Worm (Caenorhabditis elegans): Measurements from ENCODE around the gene C01G6.9.

Gene C01G6.9

DNA sequence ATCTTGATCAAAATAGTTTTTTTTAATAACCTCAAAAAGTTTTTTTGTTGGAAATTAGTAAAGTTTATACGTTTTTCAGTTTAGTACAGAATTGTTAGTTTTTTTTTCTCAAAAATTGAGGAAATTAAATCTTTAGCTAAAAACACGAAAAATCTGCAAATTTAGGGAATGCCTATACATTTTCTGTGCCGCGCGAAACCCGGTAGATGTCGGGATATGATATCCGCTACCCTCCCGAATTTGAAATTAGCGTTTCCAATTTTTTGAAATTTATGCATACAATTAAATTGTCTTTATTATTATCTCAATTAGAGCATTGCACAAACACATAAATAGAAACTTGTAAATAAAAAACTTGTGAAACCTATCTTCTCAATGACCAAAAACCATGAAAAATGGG lies 37.4 kb upstream of the C01G6.9 start:
- TF ChIP-seq egl-27 (tag; optimal IDR thresholded peaks at IDR 0.05), result no peak
- no peak for TF ChIP-seq R02D3.7 (tag; optimal IDR thresholded peaks at IDR 0.05)
- TF ChIP-seq nhr-67 (tag; optimal IDR thresholded peaks at IDR 0.05), result no peak
- no peak for TF ChIP-seq elt-3 (tag; optimal IDR thresholded peaks at IDR 0.05)
- no peak for TF ChIP-seq nhr-23 (tag; optimal IDR thresholded peaks at IDR 0.05)
- no peak for TF ChIP-seq ceh-82 (tag; optimal IDR thresholded peaks at IDR 0.05)
- no peak for TF ChIP-seq unc-39 (tag; optimal IDR thresholded peaks at IDR 0.05)
- TF ChIP-seq sea-2 (GFP tag; optimal IDR thresholded peaks at IDR 0.05), result no peak
- no peak for TF ChIP-seq aly-2 (tag; optimal IDR thresholded peaks at IDR 0.05)
- TF ChIP-seq eor-1 (tag; optimal IDR thresholded peaks at IDR 0.05), result no peak
- TF ChIP-seq nfya-1 (tag; optimal IDR thresholded peaks at IDR 0.05; ENCODE audit: insufficient read depth), result no peak
- TF ChIP-seq tbx-2 (tag; optimal IDR thresholded peaks at IDR 0.05), result no peak
- TF ChIP-seq lin-39 (tag; optimal IDR thresholded peaks at IDR 0.05), result no peak
- no peak for TF ChIP-seq nhr-25 (tag; optimal IDR thresholded peaks at IDR 0.05)
- TF ChIP-seq nhr-12 (tag; optimal IDR thresholded peaks at IDR 0.05), result no peak
- TF ChIP-seq nhr-76 (tag; optimal IDR thresholded peaks at IDR 0.05), result no peak
- TF ChIP-seq nhr-11 (tag; optimal IDR thresholded peaks at IDR 0.05), result no peak
- TF ChIP-seq fkh-2 (tag; optimal IDR thresholded peaks at IDR 0.05), result no peak
- no peak for TF ChIP-seq hmg-11 (tag; optimal IDR thresholded peaks at IDR 0.05)

DNA sequence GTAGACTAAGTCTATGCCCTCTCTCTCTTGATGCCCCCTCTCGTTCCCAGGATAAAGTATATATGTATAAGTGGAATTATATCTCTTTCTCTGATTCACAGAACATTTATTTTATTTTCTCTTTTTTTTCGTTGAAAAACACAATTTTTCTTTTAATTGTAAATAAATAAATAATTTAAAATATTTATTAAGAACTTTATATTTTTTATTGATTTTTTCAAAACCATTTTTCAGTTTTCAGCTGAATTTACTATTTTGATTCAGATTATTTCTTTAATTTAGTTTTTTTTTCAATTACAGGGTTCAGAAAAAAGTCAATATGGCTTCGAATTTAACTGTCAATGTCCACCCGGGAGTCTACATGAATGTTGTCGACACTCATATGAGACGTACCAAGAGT lies 35.7 kb upstream of the C01G6.9 start, which contains the start of gene eif-3.F:
eif-3.F (plus strand) TSS at position 301 of the 400 bp plus-strand sequence.
- TF ChIP-seq zag-1 (tag; optimal IDR thresholded peaks at IDR 0.05), result no peak
- no peak for TF ChIP-seq elt-2 (tag; optimal IDR thresholded peaks at IDR 0.05)
- TF ChIP-seq elt-1 (tag; optimal IDR thresholded peaks at IDR 0.05), result no peak
- TF ChIP-seq pha-4 (tag; optimal IDR thresholded peaks at IDR 0.05), result no peak
- TF ChIP-seq ceh-82 (tag; optimal IDR thresholded peaks at IDR 0.05), result no peak

DNA sequence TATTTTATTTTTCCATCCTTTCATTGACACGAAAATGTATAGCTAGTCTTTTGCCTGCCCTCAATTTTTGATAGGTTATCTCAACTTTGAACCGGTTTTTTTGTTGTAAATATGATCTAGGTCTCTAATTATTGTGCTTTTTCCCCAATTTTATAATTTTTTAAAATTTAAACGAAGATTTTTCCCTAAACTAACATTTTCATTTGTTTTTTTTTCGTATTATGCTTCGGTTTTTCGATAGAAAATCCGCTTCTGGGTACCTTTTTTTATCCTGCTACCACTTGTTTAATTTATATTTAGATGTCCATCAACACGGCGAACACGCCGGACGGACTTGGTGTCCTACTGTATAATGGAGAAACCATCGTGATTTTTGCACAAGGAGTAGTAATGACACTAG lies 33.9 kb upstream of the C01G6.9 start, which contains the start of gene wbp-2:
wbp-2 (plus strand) TSS at position 301 of the 400 bp plus-strand sequence.
- TF ChIP-seq nhr-23 (tag; optimal IDR thresholded peaks at IDR 0.05) (no peak), sea-2 (GFP tag; optimal IDR thresholded peaks at IDR 0.05) (no peak)

DNA sequence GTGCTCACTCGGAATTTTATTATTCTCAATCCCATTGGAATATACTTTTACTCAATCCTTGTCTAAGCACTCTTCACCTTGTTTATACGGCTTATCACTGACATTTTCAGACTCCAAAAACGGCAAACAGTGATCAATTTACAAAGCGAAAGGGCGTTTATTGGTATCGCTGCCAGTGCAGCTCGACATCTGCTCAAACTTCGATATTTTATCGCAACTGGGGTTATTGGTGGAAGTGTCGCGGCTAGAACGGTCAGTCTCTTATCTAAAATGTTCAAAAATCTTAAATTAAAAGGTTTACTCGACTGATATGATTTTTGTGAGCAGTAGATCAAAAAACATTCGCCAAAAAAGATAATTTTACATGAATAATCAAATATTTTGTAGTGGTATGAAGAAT lies 29.9 kb upstream of the C01G6.9 start:
- TF ChIP-seq mdl-1 (tag; optimal IDR thresholded peaks at IDR 0.05) (no peak), jun-1 (tag; optimal IDR thresholded peaks at IDR 0.05) (peak; percentile 25), elt-2 (tag; optimal IDR thresholded peaks at IDR 0.05) (peak; percentile 81), pqm-1 (tag; optimal IDR thresholded peaks at IDR 0.05) (peak; percentile 76)

DNA sequence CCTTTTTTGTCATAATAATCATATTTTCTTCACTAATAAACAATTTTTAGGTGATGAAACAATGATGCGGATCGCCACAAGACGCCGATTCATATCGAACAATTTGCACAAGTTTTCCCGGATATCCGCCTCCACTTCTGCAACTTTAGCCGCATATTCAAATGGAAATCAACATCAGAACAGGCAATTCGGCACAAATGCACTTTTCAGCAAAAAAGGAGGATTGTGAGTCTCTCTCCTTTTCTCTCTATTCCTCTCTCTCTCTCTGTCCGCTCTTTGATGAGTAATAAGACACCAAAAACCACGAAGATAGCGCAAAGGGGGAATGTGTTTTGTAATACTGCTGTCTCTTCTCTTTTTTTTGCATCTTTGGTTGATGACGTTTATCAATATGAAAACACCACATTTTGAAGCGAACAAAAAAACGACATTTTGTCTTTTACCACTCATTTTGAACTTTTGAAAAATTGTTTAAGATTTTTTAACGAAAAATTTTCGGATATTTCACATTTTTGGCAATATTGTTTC lies 29.3 kb upstream of the C01G6.9 start, which contains the start of gene eat-3:
eat-3 (plus strand) TSS at position 51 of the 528 bp plus-strand sequence.
- TF ChIP-seq nhr-237 (tag; optimal IDR thresholded peaks at IDR 0.05) (no peak), sea-2 (GFP tag; optimal IDR thresholded peaks at IDR 0.05) (no peak), tbx-2 (tag; optimal IDR thresholded peaks at IDR 0.05) (no peak), lin-39 (tag; optimal IDR thresholded peaks at IDR 0.05) (peak; percentile 29), fkh-10 (GFP tag; optimal IDR thresholded peaks at IDR 0.05) (no peak), pha-4 (tag; optimal IDR thresholded peaks at IDR 0.05) (peak; percentile 20), R02D3.7 (tag; optimal IDR thresholded peaks at IDR 0.05) (no peak), hmg-11 (tag; optimal IDR thresholded peaks at IDR 0.05) (peak; percentile 16), egl-5 (tag; optimal IDR thresholded peaks at IDR 0.05) (peak; percentile 29), nfya-1 (tag; optimal IDR thresholded peaks at IDR 0.05; ENCODE audit: insufficient read depth) (peak; percentile 49), ceh-82 (tag; optimal IDR thresholded peaks at IDR 0.05) (no peak), unc-62 (GFP tag; optimal IDR thresholded peaks at IDR 0.05) (peak; percentile 36)

DNA sequence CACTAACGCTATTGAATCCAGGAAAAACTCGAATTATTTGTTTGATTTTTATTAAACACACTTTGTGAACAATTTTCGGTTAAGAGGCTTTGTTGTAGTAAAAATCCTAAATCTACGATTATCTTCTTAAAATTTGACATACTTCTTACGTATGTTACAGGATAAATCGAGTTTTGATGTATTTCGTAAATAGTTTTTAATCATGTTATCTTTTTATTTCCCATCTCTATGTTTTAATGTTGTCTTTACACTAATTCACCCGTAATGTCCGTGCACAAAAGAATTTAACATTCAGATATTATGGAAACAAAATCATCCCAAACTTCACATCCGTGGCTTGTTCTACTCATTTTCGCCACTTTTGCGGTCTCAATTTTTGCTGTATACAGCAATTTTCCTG lies 28.0 kb upstream of the C01G6.9 start, which contains the start of gene egli-1:
egli-1 (plus strand) TSS at position 301 of the 400 bp plus-strand sequence.
- no peak for TF ChIP-seq elt-3 (tag; optimal IDR thresholded peaks at IDR 0.05)
- TF ChIP-seq ceh-9 (tag; optimal IDR thresholded peaks at IDR 0.05), result no peak
- no peak for TF ChIP-seq R02D3.7 (tag; optimal IDR thresholded peaks at IDR 0.05)
- no peak for TF ChIP-seq egl-27 (tag; optimal IDR thresholded peaks at IDR 0.05)
- no peak for TF ChIP-seq skn-1 (tag; optimal IDR thresholded peaks at IDR 0.05)
- no peak for TF ChIP-seq nhr-76 (tag; optimal IDR thresholded peaks at IDR 0.05)
- no peak for TF ChIP-seq nhr-12 (tag; optimal IDR thresholded peaks at IDR 0.05)
- TF ChIP-seq nhr-28 (tag; optimal IDR thresholded peaks at IDR 0.05), result no peak
- no peak for TF ChIP-seq nhr-11 (tag; optimal IDR thresholded peaks at IDR 0.05)
- TF ChIP-seq ama-1 (optimal IDR thresholded peaks at IDR 0.05), result no peak
- TF ChIP-seq jun-1 (tag; optimal IDR thresholded peaks at IDR 0.05), result no peak
- no peak for TF ChIP-seq pqm-1 (tag; optimal IDR thresholded peaks at IDR 0.05)
- no peak for TF ChIP-seq aly-2 (tag; optimal IDR thresholded peaks at IDR 0.05)
- no peak for TF ChIP-seq nfya-1 (tag; optimal IDR thresholded peaks at IDR 0.05; ENCODE audit: insufficient read depth)
- TF ChIP-seq lin-15B (tag; optimal IDR thresholded peaks at IDR 0.05), result no peak
- no peak for TF ChIP-seq unc-39 (tag; optimal IDR thresholded peaks at IDR 0.05)
- no peak for TF ChIP-seq elt-2 (tag; optimal IDR thresholded peaks at IDR 0.05)
- TF ChIP-seq nhr-25 (tag; optimal IDR thresholded peaks at IDR 0.05), result no peak
- TF ChIP-seq pha-4 (tag; optimal IDR thresholded peaks at IDR 0.05), result no peak

Measured in whole organism, L3 larva.